Fruit fly (Drosophila melanogaster) whole organism, embryonic: ENCODE data around the gene CG44428.

Experiments used
- CG11504 ChIP-seq: fragments of 200-800 bp; sonication (Bioruptor generic); optimal IDR thresholded peaks from 3 replicates; lab custom pipeline; 2019; ENCODE audit warnings: missing biosample characterization, mild to moderate bottlenecking, missing genetic modification characterization, moderate library complexity
- CG1529 ChIP-seq: fragments of 200-800 bp; sonication (Bioruptor generic); optimal IDR thresholded peaks from 3 replicates; lab custom pipeline; 2018; ENCODE audit warnings: missing biosample characterization, missing genetic modification characterization
- CG15601 ChIP-seq: fragments of 200-800 bp; sonication (Bioruptor generic); optimal IDR thresholded peaks from 3 replicates; lab custom pipeline; 2019; ENCODE audit warnings: missing biosample characterization, mild to moderate bottlenecking, missing genetic modification characterization, moderate library complexity
- CG1792 ChIP-seq: fragments of 200-800 bp; sonication (Bioruptor generic); optimal IDR thresholded peaks from 2 replicates; lab custom pipeline; 2016; ENCODE audit warnings: missing biosample characterization, missing genetic modification characterization
- CG2116 ChIP-seq: fragments of 200-800 bp; sonication (Bioruptor generic); optimal IDR thresholded peaks from 3 replicates; lab custom pipeline; 2018; ENCODE audit warnings: missing biosample characterization, mild to moderate bottlenecking, missing genetic modification characterization
- slbo ChIP-seq: fragments of 200-800 bp; sonication (Bioruptor generic); IDR thresholded peaks from 2 replicates; pipeline ENCODE4 v1.3.6; 2022; ENCODE audit warnings: missing biosample characterization, missing genetic modification characterization

dm6 chrX:13563483-13564443, 33.7 kb upstream of the CG44428 start, which contains the start of the genes CG46311 and Tpst:
- TF ChIP-seq CG1792 (GFP tag; lab: Kevin White, UChicago): no peak
- TF ChIP-seq CG11504 (tag; lab: Kevin White, UChicago): peak; percentile 47
- TF ChIP-seq CG1529 (GFP tag; lab: Kevin White, UChicago): no peak
- TF ChIP-seq CG2116: peak; percentile 34
- peak; percentile 85 for TF ChIP-seq slbo (GFP tag; lab: Robert Waterston, UW)
- peak; percentile 26 for TF ChIP-seq CG15601 (tag; lab: Kevin White, UChicago)
